Fruit fly (Drosophila melanogaster) whole organism, wandering third instar larva: ENCODE measurements around the gene CG33233.

Experiments used
- OdsH ChIP-seq: fragments of 200-800 bp; sonication (Bioruptor generic); optimal IDR thresholded peaks from 2 replicates; lab custom pipeline; 2016; ENCODE audit warnings: missing biosample characterization, mild to moderate bottlenecking, missing genetic modification characterization
- Rel ChIP-seq, 2 experiments: fragments of 200-800 bp; sonication (Bioruptor generic) in 1 of 2; optimal IDR thresholded peaks; 2 replicates in 1 of 2; 3 replicates in 1 of 2; lab custom pipeline; 2016 to 2019; ENCODE audit warnings: mild to moderate bottlenecking in 2 of 2, missing biosample characterization in 2 of 2, missing genetic modification characterization in 2 of 2, moderate library complexity in 1 of 2
- Vsx2 ChIP-seq: fragments of 200-300, 225-300 bp; sonication (Bioruptor generic); optimal IDR thresholded peaks from 2 replicates; lab custom pipeline; 2018; ENCODE audit warnings: missing biosample characterization, missing genetic modification characterization; ENCODE audit not compliant: partially characterized antibody
- br ChIP-seq: fragments of 200-800 bp; sonication (Bioruptor generic); optimal IDR thresholded peaks from 2 replicates; lab custom pipeline; 2016; ENCODE audit warnings: missing biosample characterization, missing genetic modification characterization
- fru ChIP-seq: fragments of 200-800 bp; sonication (Bioruptor generic); optimal IDR thresholded peaks from 3 replicates; lab custom pipeline; 2016; ENCODE audit warnings: missing biosample characterization, mild to moderate bottlenecking, missing genetic modification characterization
- lola ChIP-seq: fragments of >200 bp; optimal IDR thresholded peaks from 2 replicates; lab custom pipeline; 2017; ENCODE audit warnings: missing biosample characterization, missing genetic modification characterization
- pan ChIP-seq: fragments of >200 bp; optimal IDR thresholded peaks from 2 replicates; lab custom pipeline; 2017
- sv ChIP-seq: fragments of 200-800 bp; sonication (Bioruptor generic); optimal IDR thresholded peaks from 3 replicates; lab custom pipeline; 2016; ENCODE audit warnings: missing biosample characterization, missing genetic modification characterization
- tai ChIP-seq: sonication (Bioruptor generic); optimal IDR thresholded peaks from 2 replicates; lab custom pipeline; 2016; ENCODE audit warnings: missing biosample characterization, missing genetic modification characterization

dm6 chr3L:2631406-2631805 lies 28.0 kb upstream of the CG33233 start, which contains the start of the genes CG42245 and MEP-1:
- TF ChIP-seq fru (GFP tag; lab: Kevin White, UChicago) = peak; percentile 66
- TF ChIP-seq sv = peak; percentile 28
- TF ChIP-seq br (GFP tag; lab: Kevin White, UChicago) = peak; percentile 73
- TF ChIP-seq lola (GFP tag; lab: Kevin White, UChicago) = no peak
- TF ChIP-seq tai (GFP tag; lab: Kevin White, UChicago) = peak; percentile 80
- peak; percentile 38 for TF ChIP-seq OdsH
- no peak for TF ChIP-seq pan (lab: Kevin White, UChicago)
- TF ChIP-seq Rel (GFP tag; optimal IDR thresholded peaks at IDR 0.05; lab: Kevin White, UChicago) = no peak
- TF ChIP-seq Rel (tag; optimal IDR thresholded peaks at IDR 0.05; lab: Kevin White, UChicago) = peak; percentile 50
- TF ChIP-seq Vsx2 (GFP tag; lab: Kevin White, UChicago) = no peak
